Fruit fly (Drosophila melanogaster) whole organism, pupa: Measurements from ENCODE around the gene GstD8.

Source experiments
- CG10348 ChIP-seq: fragments of 200-800 bp; sonication (Bioruptor generic); IDR thresholded peaks from 2 replicates; pipeline ENCODE4 v1.3.6; 2022; ENCODE audit warnings: missing biosample characterization, missing genetic modification characterization
- CG13204 ChIP-seq: fragments of 200-800 bp; sonication (Bioruptor generic); optimal IDR thresholded peaks from 2 replicates; lab custom pipeline; 2018; ENCODE audit warnings: missing biosample characterization, mild to moderate bottlenecking, missing genetic modification characterization, moderate library complexity
- CG14655 ChIP-seq: fragments of 200-800 bp; sonication (Bioruptor generic); optimal IDR thresholded peaks from 3 replicates; lab custom pipeline; 2017; ENCODE audit warnings: mild to moderate bottlenecking, missing biosample characterization, missing genetic modification reagents, missing genetic modification characterization
- CG32121 ChIP-seq: fragments of 200-800 bp; sonication (Bioruptor generic); IDR thresholded peaks from 2 replicates; pipeline ENCODE4 v1.3.6; 2022; ENCODE audit warnings: missing biosample characterization, missing genetic modification characterization
- CG4496 ChIP-seq: fragments of 200-800 bp; sonication (Bioruptor generic); IDR thresholded peaks from 3 replicates; pipeline ENCODE4 v1.3.6; 2022; ENCODE audit warnings: missing biosample characterization, missing genetic modification characterization
- CG8301 ChIP-seq: fragments of 200-800 bp; sonication (Bioruptor generic); optimal IDR thresholded peaks from 2 replicates; lab custom pipeline; 2018; ENCODE audit warnings: missing biosample characterization, mild to moderate bottlenecking, missing genetic modification characterization
- EcR ChIP-seq: fragments of 200-800 bp; sonication (Bioruptor generic); optimal IDR thresholded peaks from 3 replicates; lab custom pipeline; 2019; ENCODE audit warnings: missing biosample characterization, missing genetic modification characterization, mild to moderate bottlenecking, moderate library complexity, missing genetic modification reagents
- Pif1A ChIP-seq: fragments of 200-800 bp; sonication (Bioruptor generic); optimal IDR thresholded peaks from 3 replicates; lab custom pipeline; 2016; ENCODE audit warnings: missing biosample characterization, missing genetic modification characterization
- Pif1B ChIP-seq: fragments of 200-800 bp; sonication (Bioruptor generic); optimal IDR thresholded peaks from 3 replicates; lab custom pipeline; 2016; ENCODE audit warnings: missing biosample characterization, missing genetic modification characterization
- rn ChIP-seq: fragments of 200-800 bp; sonication (Bioruptor generic); IDR thresholded peaks from 2 replicates; pipeline ENCODE4 v1.3.6; 2022; ENCODE audit warnings: missing biosample characterization, missing genetic modification characterization

dm6 chr3R:12425510-12426309 is 45.9 kb downstream of the GstD8 start, which contains the start of gene Pp1-87B:
- TF ChIP-seq CG14655 (GFP tag; lab: Kevin White, UChicago) (no peak), EcR (GFP tag; lab: Kevin White, UChicago) (no peak), rn (GFP tag; lab: Robert Waterston, UW) (no peak), CG4496 (GFP tag; lab: Robert Waterston, UW) (no peak), CG13204 (GFP tag; lab: Kevin White, UChicago) (no peak), CG32121 (GFP tag; lab: Robert Waterston, UW) (no peak), CG10348 (GFP tag; lab: Robert Waterston, UW) (no peak), Pif1A (no peak), Pif1B (GFP tag; lab: Kevin White, UChicago) (no peak), CG8301 (no peak)
